Fruit fly (Drosophila melanogaster) whole organism, embryonic: ENCODE results near the gene Seipin.

Source experiments
- Antp ChIP-seq: fragments of 200-800 bp; sonication (Bioruptor generic); optimal IDR thresholded peaks from 3 replicates; lab custom pipeline; 2016; ENCODE audit warnings: missing biosample characterization, missing genetic modification characterization
- BEAF-32 ChIP-seq: fragments of 200-800 bp; sonication (Bioruptor generic); optimal IDR thresholded peaks from 3 replicates; lab custom pipeline; 2017; ENCODE audit warnings: missing biosample characterization, missing genetic modification characterization, mild to moderate bottlenecking, moderate library complexity, missing genetic modification reagents
- CG10274 ChIP-seq: fragments of 200-800 bp; sonication (Bioruptor generic); optimal IDR thresholded peaks from 3 replicates; lab custom pipeline; 2017; ENCODE audit warnings: missing biosample characterization, mild to moderate bottlenecking, missing genetic modification characterization
- CG10321 ChIP-seq: fragments of 200-800 bp; sonication (Bioruptor generic); IDR thresholded peaks from 2 replicates; pipeline ENCODE4 v1.3.6; 2022; ENCODE audit warnings: missing biosample characterization, missing genetic modification characterization
- CG11093 ChIP-seq: fragments of 200-800 bp; sonication (Bioruptor generic); IDR thresholded peaks from 3 replicates; pipeline ENCODE4 v1.3.6; 2022; ENCODE audit warnings: missing biosample characterization, missing genetic modification characterization
- CG12744 ChIP-seq: fragments of 200-800 bp; sonication (Bioruptor generic); optimal IDR thresholded peaks from 2 replicates; lab custom pipeline; 2016; ENCODE audit warnings: missing biosample characterization, missing genetic modification characterization
- CG13296 ChIP-seq: fragments of 200-800 bp; sonication (Bioruptor generic); optimal IDR thresholded peaks from 3 replicates; lab custom pipeline; 2018; ENCODE audit warnings: missing biosample characterization, mild to moderate bottlenecking, missing genetic modification characterization
- CG13894 ChIP-seq: fragments of 200-800 bp; sonication (Bioruptor generic); optimal IDR thresholded peaks from 3 replicates; lab custom pipeline; 2018; ENCODE audit warnings: missing biosample characterization, mild to moderate bottlenecking, missing genetic modification characterization, moderate library complexity
- CG18599 ChIP-seq: fragments of 200-800 bp; sonication (Bioruptor generic); optimal IDR thresholded peaks from 3 replicates; lab custom pipeline; 2017; ENCODE audit warnings: missing biosample characterization, missing genetic modification characterization, mild to moderate bottlenecking, moderate library complexity, missing genetic modification reagents
- CG18619 ChIP-seq: fragments of 200-800 bp; sonication (Bioruptor generic); optimal IDR thresholded peaks from 3 replicates; lab custom pipeline; 2017; ENCODE audit warnings: missing biosample characterization, mild to moderate bottlenecking, missing genetic modification characterization
- CG18764 ChIP-seq: fragments of 200-800 bp; sonication (Bioruptor generic); optimal IDR thresholded peaks from 3 replicates; lab custom pipeline; 2016; ENCODE audit warnings: missing biosample characterization, missing genetic modification characterization
- CG2875 ChIP-seq: fragments of 200-800 bp; sonication (Bioruptor generic); optimal IDR thresholded peaks from 2 replicates; lab custom pipeline; 2017; ENCODE audit warnings: missing biosample characterization, mild to moderate bottlenecking, missing genetic modification characterization, missing genetic modification reagents
- CG3847 ChIP-seq: fragments of 200-800 bp; sonication (Bioruptor generic); IDR thresholded peaks from 2 replicates; pipeline ENCODE4 v1.3.6; 2022; ENCODE audit warnings: missing biosample characterization, missing genetic modification characterization
- CG4707 ChIP-seq: fragments of 200-800 bp; sonication (Bioruptor generic); optimal IDR thresholded peaks from 2 replicates; lab custom pipeline; 2018; ENCODE audit warnings: missing biosample characterization, mild to moderate bottlenecking, missing genetic modification characterization, moderate library complexity
- CG7987 ChIP-seq: fragments of 200-800 bp; sonication (Bioruptor generic); optimal IDR thresholded peaks from 2 replicates; lab custom pipeline; 2018; ENCODE audit warnings: missing biosample characterization, mild to moderate bottlenecking, missing genetic modification characterization, moderate library complexity
- CG8359 ChIP-seq: fragments of 200-800 bp; sonication (Bioruptor generic); optimal IDR thresholded peaks from 2 replicates; lab custom pipeline; 2017; ENCODE audit warnings: missing biosample characterization, mild to moderate bottlenecking, missing genetic modification characterization, borderline replicate concordance
- Dll ChIP-seq: fragments of 200-800 bp; sonication (Bioruptor generic); IDR thresholded peaks from 4 replicates; pipeline ENCODE4 v1.3.6; 2022; ENCODE audit warnings: missing biosample characterization, missing genetic modification characterization; ENCODE audit not compliant: partially characterized antibody
- Gug ChIP-seq: fragments of 200-800 bp; sonication (Bioruptor generic); IDR thresholded peaks from 4 replicates; pipeline ENCODE4 v1.3.6; 2022; ENCODE audit warnings: missing biosample characterization, missing genetic modification characterization
- HLH4C ChIP-seq: fragments of 200-800 bp; sonication (Bioruptor generic); IDR thresholded peaks from 3 replicates; pipeline ENCODE4 v1.3.6; 2022; ENCODE audit warnings: missing biosample characterization, missing genetic modification characterization; ENCODE audit not compliant: partially characterized antibody
- HmgZ ChIP-seq: fragments of 200-800 bp; sonication (Bioruptor generic); optimal IDR thresholded peaks from 2 replicates; lab custom pipeline; 2018; ENCODE audit warnings: missing biosample characterization, mild to moderate bottlenecking, missing genetic modification characterization
- Kr ChIP-seq: fragments of 200-800 bp; sonication (Bioruptor generic); optimal IDR thresholded peaks from 2 replicates; lab custom pipeline; 2017; ENCODE audit warnings: missing biosample characterization, mild to moderate bottlenecking, missing genetic modification characterization
- NC2β ChIP-seq: fragments of 200-800 bp; sonication (Bioruptor generic); optimal IDR thresholded peaks from 2 replicates; lab custom pipeline; 2016; ENCODE audit warnings: missing biosample characterization, missing genetic modification characterization
- Nf-YA ChIP-seq: fragments of 200-800 bp; sonication (Bioruptor generic); IDR thresholded peaks from 2 replicates; pipeline ENCODE4 v1.3.6; 2022; ENCODE audit warnings: missing biosample characterization, missing genetic modification characterization
- Rfx ChIP-seq: fragments of 200-800 bp; sonication (Bioruptor generic); IDR thresholded peaks from 2 replicates; pipeline ENCODE4 v1.3.6; 2022; ENCODE audit warnings: missing biosample characterization, missing genetic modification characterization
- Stat92E ChIP-seq, 3 experiments: fragments of >200 bp in 2 of 3; fragments of 200-800 bp in 1 of 3; sonication (Bioruptor generic) in 1 of 3; optimal IDR thresholded peaks; 2 replicates each; lab custom pipeline; 2017 to 2019; ENCODE audit warnings: missing biosample characterization in 3 of 3, missing genetic modification characterization in 3 of 3, mild to moderate bottlenecking in 1 of 3, moderate library complexity in 1 of 3
- TFAM ChIP-seq: fragments of 200-800 bp; sonication (Bioruptor generic); optimal IDR thresholded peaks from 2 replicates; lab custom pipeline; 2017; ENCODE audit warnings: missing biosample characterization, missing genetic modification characterization, inconsistent platforms
- Vsx1 ChIP-seq: fragments of 200-800 bp; sonication (Bioruptor generic); optimal IDR thresholded peaks from 2 replicates; lab custom pipeline; 2017; ENCODE audit warnings: missing biosample characterization, mild to moderate bottlenecking, missing genetic modification characterization, missing genetic modification reagents
- YL-1 ChIP-seq: fragments of 200-800 bp; sonication (Bioruptor generic); optimal IDR thresholded peaks from 3 replicates; lab custom pipeline; 2017; ENCODE audit warnings: missing biosample characterization, mild to moderate bottlenecking, missing genetic modification characterization
- ato ChIP-seq: fragments of 200-800 bp; sonication (Bioruptor generic); IDR thresholded peaks from 2 replicates; pipeline ENCODE4 v1.3.6; 2022; ENCODE audit warnings: missing biosample characterization, missing genetic modification characterization; ENCODE audit not compliant: partially characterized antibody
- cwo ChIP-seq: fragments of 200-800 bp; sonication (Bioruptor generic); optimal IDR thresholded peaks from 3 replicates; lab custom pipeline; 2017; ENCODE audit warnings: missing biosample characterization, missing genetic modification characterization, mild to moderate bottlenecking, moderate library complexity, missing genetic modification reagents
- dan ChIP-seq: fragments of 200-800 bp; sonication (Bioruptor generic); IDR thresholded peaks from 2 replicates; pipeline ENCODE4 v1.3.6; 2022; ENCODE audit warnings: missing biosample characterization, missing genetic modification characterization
- gfzf ChIP-seq: fragments of 200-800 bp; sonication (Bioruptor generic); optimal IDR thresholded peaks from 2 replicates; lab custom pipeline; 2016; ENCODE audit warnings: missing biosample characterization, mild to moderate bottlenecking, missing genetic modification characterization, moderate library complexity
- inv ChIP-seq: fragments of 200-800 bp; sonication (Bioruptor generic); IDR thresholded peaks from 2 replicates; pipeline ENCODE4 v1.3.6; 2022; ENCODE audit warnings: missing biosample characterization, missing genetic modification characterization; ENCODE audit not compliant: partially characterized antibody
- jing ChIP-seq: fragments of 200-800 bp; sonication (Bioruptor generic); optimal IDR thresholded peaks from 2 replicates; lab custom pipeline; 2018; ENCODE audit warnings: missing biosample characterization, mild to moderate bottlenecking, missing genetic modification characterization
- jumu ChIP-seq: fragments of 200-800 bp; sonication (Bioruptor generic); optimal IDR thresholded peaks from 3 replicates; lab custom pipeline; 2016; ENCODE audit warnings: missing biosample characterization, missing genetic modification characterization
- kni ChIP-seq: fragments of 200-800 bp; sonication (Bioruptor generic); optimal IDR thresholded peaks from 3 replicates; lab custom pipeline; 2017; ENCODE audit warnings: mild to moderate bottlenecking, missing biosample characterization, missing genetic modification reagents, missing genetic modification characterization
- knrl ChIP-seq: fragments of 200-800 bp; sonication (Bioruptor generic); IDR thresholded peaks from 3 replicates; pipeline ENCODE4 v1.3.6; 2022; ENCODE audit warnings: missing biosample characterization, missing genetic modification characterization; ENCODE audit not compliant: partially characterized antibody
- lilli ChIP-seq: fragments of 200-800 bp; sonication (Bioruptor generic); optimal IDR thresholded peaks from 3 replicates; lab custom pipeline; 2016; ENCODE audit warnings: missing biosample characterization, missing genetic modification characterization
- lov ChIP-seq, 2 experiments: fragments of 200-800 bp in 1 of 2; fragments of >200 bp in 1 of 2; sonication (Bioruptor generic) in 1 of 2; IDR thresholded peaks in 1 of 2; optimal IDR thresholded peaks in 1 of 2; 2 replicates in 1 of 2; 3 replicates in 1 of 2; pipeline versions ENCODE4 v1.3.6 to Lab custom; 2017 to 2022; ENCODE audit warnings: missing biosample characterization in 1 of 2, missing genetic modification characterization in 1 of 2
- nau ChIP-seq: fragments of 200-800 bp; sonication (Bioruptor generic); optimal IDR thresholded peaks from 3 replicates; lab custom pipeline; 2017; ENCODE audit warnings: missing biosample characterization, mild to moderate bottlenecking, missing genetic modification characterization, missing genetic modification reagents
- ranshi ChIP-seq: fragments of 200-800 bp; sonication (Bioruptor generic); IDR thresholded peaks from 2 replicates; pipeline ENCODE4 v1.3.6; 2022; ENCODE audit warnings: missing biosample characterization, missing genetic modification characterization
- schlank ChIP-seq: fragments of 200-800 bp; sonication (Bioruptor generic); optimal IDR thresholded peaks from 2 replicates; lab custom pipeline; 2018; ENCODE audit warnings: missing biosample characterization, mild to moderate bottlenecking, missing genetic modification characterization
- shn ChIP-seq: fragments of 200-800 bp; sonication (Bioruptor generic); optimal IDR thresholded peaks from 3 replicates; lab custom pipeline; 2016; ENCODE audit warnings: missing biosample characterization, missing genetic modification characterization
- sisA ChIP-seq: fragments of 200-800 bp; sonication (Bioruptor generic); IDR thresholded peaks from 2 replicates; pipeline ENCODE4 v1.3.6; 2022; ENCODE audit warnings: missing biosample characterization, missing genetic modification characterization
- twi ChIP-seq: fragments of 200-800 bp; optimal IDR thresholded peaks from 2 replicates; lab custom pipeline; 2019; ENCODE audit warnings: missing biosample characterization, mild to moderate bottlenecking, missing genetic modification characterization, moderate library complexity
- wek ChIP-seq: fragments of 200-800 bp; sonication (Bioruptor generic); optimal IDR thresholded peaks from 3 replicates; lab custom pipeline; 2018; ENCODE audit warnings: missing biosample characterization, mild to moderate bottlenecking, missing genetic modification characterization, moderate library complexity
- zfh1 ChIP-seq: fragments of 200-800 bp; sonication (Bioruptor generic); IDR thresholded peaks from 3 replicates; pipeline ENCODE4 v1.3.6; 2022; ENCODE audit warnings: missing biosample characterization, missing genetic modification characterization

The Seipin gene

dm6 chrX:2593753-2594096 lies 25.9 kb upstream of the Seipin start (continued):
- TF ChIP-seq Stat92E (GFP tag; optimal IDR thresholded peaks at IDR 0.05; lab: Kevin White, UChicago) (no peak), lilli (GFP tag; lab: Kevin White, UChicago) (peak; percentile 96), Rfx (GFP tag; lab: Robert Waterston, UW) (peak; percentile 98), jing (GFP tag; lab: Kevin White, UChicago) (peak; percentile 83), wek (GFP tag; lab: Kevin White, UChicago) (peak; percentile 68), Antp (GFP tag; lab: Kevin White, UChicago) (peak; percentile 97), CG12744 (GFP tag; lab: Kevin White, UChicago) (peak; percentile 77), CG10274 (GFP tag; lab: Kevin White, UChicago) (peak; percentile 87), NC2β (GFP tag; lab: Kevin White, UChicago) (peak; percentile 73), knrl (GFP tag; lab: Robert Waterston, UW) (no peak), CG8359 (GFP tag; lab: Kevin White, UChicago) (peak; percentile 68), YL-1 (GFP tag; lab: Kevin White, UChicago) (peak; percentile 47), CG11093 (GFP tag; lab: Robert Waterston, UW) (peak; percentile 93), dan (GFP tag; lab: Robert Waterston, UW) (peak; percentile 63), CG18764 (peak; percentile 76), ranshi (GFP tag; lab: Robert Waterston, UW) (peak; percentile 95), HLH4C (GFP tag; lab: Robert Waterston, UW) (no peak), Nf-YA (GFP tag; lab: Robert Waterston, UW) (peak; percentile 87), CG3847 (peak; percentile 93), sisA (GFP tag; lab: Robert Waterston, UW) (peak; percentile 95), CG2875 (peak; percentile 62), schlank (peak; percentile 92), CG18599 (GFP tag; lab: Kevin White, UChicago) (peak; percentile 97), CG7987 (peak; percentile 55), CG4707 (GFP tag; lab: Kevin White, UChicago) (peak; percentile 64), cwo (GFP tag; lab: Kevin White, UChicago) (peak; percentile 94), CG13296 (GFP tag; lab: Kevin White, UChicago) (peak; percentile 86)

- TF ChIP-seq lov (optimal IDR thresholded peaks at IDR 0.05; lab: Kevin White, UChicago) (no peak), lov (GFP tag; IDR thresholded peaks at IDR 0.05; lab: Robert Waterston, UW) (no peak), gfzf (GFP tag; lab: Kevin White, UChicago) (peak; percentile 20), HmgZ (tag; lab: Kevin White, UChicago) (peak; percentile 25), CG13894 (tag; lab: Kevin White, UChicago) (no peak), Dll (GFP tag; lab: Robert Waterston, UW) (peak; percentile 78), Vsx1 (GFP tag; lab: Kevin White, UChicago) (no peak), shn (GFP tag; lab: Kevin White, UChicago) (peak; percentile 8), nau (GFP tag; lab: Kevin White, UChicago) (no peak), Kr (no peak), TFAM (GFP tag; lab: Kevin White, UChicago) (no peak), twi (tag; lab: Kevin White, UChicago) (peak; percentile 10), kni (GFP tag; lab: Kevin White, UChicago) (no peak), inv (GFP tag; lab: Robert Waterston, UW) (peak; percentile 62), BEAF-32 (peak; percentile 69), zfh1 (GFP tag; lab: Robert Waterston, UW) (no peak), jumu (peak; percentile 11), Gug (GFP tag; lab: Robert Waterston, UW) (peak; percentile 8; the same call in 1 of the 4 replicates), ato (GFP tag; lab: Robert Waterston, UW) (0 out of 2 replicates have a peak, but pooled peaks have one; percentile 21), CG10321 (GFP tag; lab: Robert Waterston, UW) (no peak), CG18619 (GFP tag; lab: Kevin White, UChicago) (no peak), Antp (GFP tag; lab: Kevin White, UChicago) (peak; percentile 1)
Measured at dm6 chrX:2603851-2604505, 15.6 kb upstream of the Seipin start, which contains the start of the genes Klp3A and Zw10. Gene Klp3A, minus strand, starts transcription at chrX:2604052. Gene Zw10, plus strand, starts transcription at chrX:2604197.
